Worm (Caenorhabditis elegans): Measurements from ENCODE around the gene gmeb-1.

ce11 chrII:57370-57769 is 38.0 kb downstream of the gmeb-1 start, which contains the start of gene ascc-1:
- TF ChIP-seq ama-1 (optimal IDR thresholded peaks at IDR 0.05): no peak
- no peak for TF ChIP-seq pes-1 (GFP tag; IDR thresholded peaks at IDR 0.05)
